Worm (Caenorhabditis elegans): ENCODE data around the gene F56A8.9.
A peak's percentile ranks its signal among the peaks of the same experiment; 100 is the strongest.

Gene F56A8.9

ce11 chrIII:13268856-13269255 is 14.4 kb downstream of the F56A8.9 start, which contains the start of gene cpf-2 (continued):
- TF ChIP-seq nhr-11 (tag; optimal IDR thresholded peaks at IDR 0.05) = no peak
- peak; percentile 96 for TF ChIP-seq hmg-11 (tag; optimal IDR thresholded peaks at IDR 0.05)
- no peak for TF ChIP-seq mml-1 (tag; optimal IDR thresholded peaks at IDR 0.05)
- no peak for TF ChIP-seq fkh-2 (tag; optimal IDR thresholded peaks at IDR 0.05)
- TF ChIP-seq egl-27 (tag; optimal IDR thresholded peaks at IDR 0.05) = no peak
- TF ChIP-seq nfya-1 (tag; optimal IDR thresholded peaks at IDR 0.05; ENCODE audit: insufficient read depth) = peak; percentile 75
- TF ChIP-seq nhr-67 (tag; optimal IDR thresholded peaks at IDR 0.05) = no peak
- TF ChIP-seq tbx-2 (tag; optimal IDR thresholded peaks at IDR 0.05) = peak; percentile 66
- no peak for TF ChIP-seq nhr-237 (tag; optimal IDR thresholded peaks at IDR 0.05)

DNA sequence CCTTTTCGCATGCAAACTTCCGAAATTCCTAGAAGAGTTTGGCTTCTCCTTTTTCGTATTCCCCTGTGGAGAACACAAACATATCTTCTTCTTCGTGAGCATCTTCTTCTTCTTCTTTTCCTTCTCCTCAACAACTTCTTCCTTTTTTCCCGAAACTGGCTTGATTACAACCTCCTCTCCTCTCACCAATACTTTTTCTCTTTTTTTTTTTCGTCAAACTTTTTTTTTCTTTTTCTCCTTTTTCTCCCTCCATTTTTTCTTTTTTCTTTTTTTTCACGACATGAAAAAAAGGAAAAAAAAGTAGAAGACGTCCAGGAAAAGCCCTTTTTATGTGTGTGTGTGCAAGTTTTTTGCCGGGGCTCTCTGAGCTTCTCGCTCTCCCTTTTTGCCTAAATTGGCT is 16.4 kb downstream of the F56A8.9 start:
- TF ChIP-seq nfya-1 (tag; optimal IDR thresholded peaks at IDR 0.05; ENCODE audit: insufficient read depth) = peak; percentile 64
- TF ChIP-seq lin-39 (tag; optimal IDR thresholded peaks at IDR 0.05) = peak; percentile 23
- TF ChIP-seq egl-27 (tag; optimal IDR thresholded peaks at IDR 0.05) = no peak
- TF ChIP-seq fkh-10 (GFP tag; optimal IDR thresholded peaks at IDR 0.05) = peak; percentile 62

- no peak for TF ChIP-seq ZK546.5 (tag; optimal IDR thresholded peaks at IDR 0.05)
- no peak for TF ChIP-seq ceh-82 (tag; optimal IDR thresholded peaks at IDR 0.05)
- TF ChIP-seq mml-1 (tag; optimal IDR thresholded peaks at IDR 0.05) = no peak
- TF ChIP-seq unc-39 (tag; optimal IDR thresholded peaks at IDR 0.05) = no peak
- no peak for TF ChIP-seq hmg-11 (tag; optimal IDR thresholded peaks at IDR 0.05)
- no peak for TF ChIP-seq lin-15B (tag; optimal IDR thresholded peaks at IDR 0.05)
- no peak for TF ChIP-seq pha-4 (tag; optimal IDR thresholded peaks at IDR 0.05)
- TF ChIP-seq nfya-1 (tag; optimal IDR thresholded peaks at IDR 0.05; ENCODE audit: insufficient read depth) = no peak
- TF ChIP-seq jun-1 (tag; optimal IDR thresholded peaks at IDR 0.05) = no peak
- no peak for TF ChIP-seq nhr-43 (tag; optimal IDR thresholded peaks at IDR 0.05; ENCODE audit: poor library complexity, severe bottlenecking)
- no peak for TF ChIP-seq egl-5 (tag; optimal IDR thresholded peaks at IDR 0.05)
- no peak for TF ChIP-seq ceh-16 (tag; optimal IDR thresholded peaks at IDR 0.05)
- no peak for TF ChIP-seq ceh-9 (tag; optimal IDR thresholded peaks at IDR 0.05)
- TF ChIP-seq egl-27 (tag; optimal IDR thresholded peaks at IDR 0.05) = no peak
- no peak for TF ChIP-seq pqm-1 (tag; optimal IDR thresholded peaks at IDR 0.05)
Observed at ce11 chrIII:13272227-13272626, 17.8 kb downstream of the F56A8.9 start.

ce11 chrIII:13272788-13273187 is 18.3 kb downstream of the F56A8.9 start:
- peak; percentile 88 for TF ChIP-seq elt-1 (tag; optimal IDR thresholded peaks at IDR 0.05)
- TF ChIP-seq ceh-16 (tag; optimal IDR thresholded peaks at IDR 0.05) = no peak

ce11 chrIII:13275784-13276183 is 21.3 kb downstream of the F56A8.9 start:
- TF ChIP-seq pha-4 (tag; optimal IDR thresholded peaks at IDR 0.05) (peak; percentile 27), elt-3 (tag; optimal IDR thresholded peaks at IDR 0.05) (no peak), nhr-25 (tag; optimal IDR thresholded peaks at IDR 0.05) (no peak), ZK546.5 (tag; optimal IDR thresholded peaks at IDR 0.05) (no peak), elt-2 (tag; optimal IDR thresholded peaks at IDR 0.05) (peak; percentile 48), ceh-9 (tag; optimal IDR thresholded peaks at IDR 0.05) (no peak), nhr-77 (tag; optimal IDR thresholded peaks at IDR 0.05) (no peak), sea-2 (GFP tag; optimal IDR thresholded peaks at IDR 0.05) (no peak), fkh-2 (tag; optimal IDR thresholded peaks at IDR 0.05) (no peak), daf-12 (tag; optimal IDR thresholded peaks at IDR 0.05) (no peak), aly-2 (tag; optimal IDR thresholded peaks at IDR 0.05) (no peak), egl-5 (tag; optimal IDR thresholded peaks at IDR 0.05) (no peak), eor-1 (tag; optimal IDR thresholded peaks at IDR 0.05) (no peak), nhr-28 (tag; optimal IDR thresholded peaks at IDR 0.05) (no peak), unc-62 (GFP tag; optimal IDR thresholded peaks at IDR 0.05) (peak; percentile 50), nfya-1 (tag; optimal IDR thresholded peaks at IDR 0.05; ENCODE audit: insufficient read depth) (peak; percentile 74), pqm-1 (tag; optimal IDR thresholded peaks at IDR 0.05) (peak; percentile 53), nhr-23 (tag; optimal IDR thresholded peaks at IDR 0.05) (no peak), ceh-28 (tag; optimal IDR thresholded peaks at IDR 0.05) (peak; percentile 55), R02D3.7 (tag; optimal IDR thresholded peaks at IDR 0.05) (peak; percentile 32), nhr-67 (tag; optimal IDR thresholded peaks at IDR 0.05) (no peak), nhr-76 (tag; optimal IDR thresholded peaks at IDR 0.05) (no peak), hmg-11 (tag; optimal IDR thresholded peaks at IDR 0.05) (peak; percentile 94), unc-39 (tag; optimal IDR thresholded peaks at IDR 0.05) (no peak), tbx-2 (tag; optimal IDR thresholded peaks at IDR 0.05) (peak; percentile 58), snpc-4 (tag; optimal IDR thresholded peaks at IDR 0.05) (peak; percentile 43), zag-1 (tag; optimal IDR thresholded peaks at IDR 0.05) (no peak), mdl-1 (tag; optimal IDR thresholded peaks at IDR 0.05) (peak; percentile 27), nhr-237 (tag; optimal IDR thresholded peaks at IDR 0.05) (no peak), jun-1 (tag; optimal IDR thresholded peaks at IDR 0.05) (peak; percentile 37), nhr-11 (tag; optimal IDR thresholded peaks at IDR 0.05) (peak; percentile 55), fkh-10 (GFP tag; optimal IDR thresholded peaks at IDR 0.05) (peak; percentile 66), ceh-16 (tag; optimal IDR thresholded peaks at IDR 0.05) (no peak), fos-1 (tag; optimal IDR thresholded peaks at IDR 0.05) (no peak), ztf-4 (tag; optimal IDR thresholded peaks at IDR 0.05) (no peak), ama-1 (optimal IDR thresholded peaks at IDR 0.05) (no peak), lin-15B (tag; optimal IDR thresholded peaks at IDR 0.05) (peak; percentile 32), nhr-43 (tag; optimal IDR thresholded peaks at IDR 0.05; ENCODE audit: poor library complexity, severe bottlenecking) (no peak)

Measured in whole organism, L3 larva.